Worm (Caenorhabditis elegans) whole organism, L4 larva: Measurements from ENCODE around the gene srx-10.

Experiments used
- R02D3.7 ChIP-seq: fragments of 150-350 bp; sonication (generic microtip); optimal IDR thresholded peaks from 3 replicates; lab custom pipeline; 2014; ENCODE audit warnings: missing biosample characterization, missing genetic modification characterization
- Y48G9A.11 ChIP-seq: fragments of 200-800 bp; sonication (Bioruptor generic); IDR thresholded peaks from 2 replicates; pipeline ENCODE4 v1.3.6; 2022; ENCODE audit warnings: missing genetic modification reagents, missing genetic modification characterization, missing compliant biosample characterization
- ZK337.2 ChIP-seq: fragments of 200-800 bp; sonication (Bioruptor generic); IDR thresholded peaks from 2 replicates; pipeline ENCODE4 v1.3.6; 2022; ENCODE audit warnings: missing genetic modification reagents, missing genetic modification characterization, missing compliant biosample characterization
- ZK546.5 ChIP-seq, 2 experiments: sonication (generic microtip); optimal IDR thresholded peaks; 2 replicates each; lab custom pipeline; 2017; ENCODE audit warnings: missing biosample characterization in 2 of 2, missing genetic modification characterization in 2 of 2
- ama-1 ChIP-seq: fragments of 150-350 bp; optimal IDR thresholded peaks from 2 replicates; lab custom pipeline; 2014; ENCODE audit warnings: inconsistent platforms, mixed read lengths
- arid-1 ChIP-seq: fragments of 200-800 bp; sonication (Bioruptor generic); conservative IDR thresholded peaks from 2 replicates; pipeline ENCODE4 v1.3.6; 2022; ENCODE audit warnings: missing genetic modification reagents, missing genetic modification characterization, missing compliant biosample characterization
- dmd-8 ChIP-seq: fragments of 200-800 bp; sonication (Bioruptor generic); IDR thresholded peaks from 2 replicates; pipeline ENCODE4 v1.3.6; 2022; ENCODE audit warnings: missing genetic modification characterization, missing compliant biosample characterization
- fkh-10 ChIP-seq: fragments of 150-350 bp; optimal IDR thresholded peaks from 2 replicates; lab custom pipeline; 2014; ENCODE audit warnings: missing biosample characterization, missing genetic modification reagents, missing genetic modification characterization
- nhr-11 ChIP-seq: fragments of 150-350 bp; optimal IDR thresholded peaks from 2 replicates; lab custom pipeline; 2014; ENCODE audit warnings: missing biosample characterization, missing genetic modification characterization

DNA sequence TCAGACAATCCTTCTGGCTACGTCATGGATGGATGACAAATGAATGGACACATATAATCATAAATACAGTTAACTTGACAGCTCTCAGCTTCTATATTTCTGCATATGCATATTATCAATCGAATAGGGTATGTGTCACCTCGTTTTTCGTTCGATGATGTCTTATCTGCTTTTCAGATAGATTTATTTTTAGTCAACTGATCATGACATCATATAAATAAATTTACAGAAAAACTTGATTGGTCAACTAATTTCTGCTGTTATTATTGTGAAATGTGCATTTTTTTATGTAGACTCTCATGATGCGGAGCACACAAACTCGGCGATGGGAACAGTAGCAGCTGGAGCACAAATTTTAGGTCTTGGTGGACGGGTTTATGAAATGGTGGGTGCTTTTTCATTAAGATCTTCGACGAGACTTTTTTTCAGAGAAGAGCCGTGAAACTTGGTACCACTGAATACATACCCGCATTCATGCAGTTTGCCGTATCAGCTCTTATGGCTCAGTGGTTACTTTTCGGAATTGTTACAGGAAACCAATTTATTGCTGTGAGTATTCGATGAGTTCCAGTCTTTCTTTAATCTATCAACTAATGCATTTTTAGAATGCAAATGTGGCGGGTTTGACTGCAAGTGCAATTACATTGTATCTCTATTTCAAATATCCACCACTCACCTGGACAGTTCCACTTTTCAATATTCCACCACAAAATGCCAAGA lies 9.2 kb upstream of the srx-10 start:
- TF ChIP-seq fkh-10 (GFP tag; lab: Kevin White, UChicago): no peak
- TF ChIP-seq dmd-8 (GFP tag; lab: Robert Waterston, UW): no peak
- TF ChIP-seq R02D3.7: no peak
- no peak for TF ChIP-seq ama-1 (lab: Kevin White, UChicago)
- TF ChIP-seq arid-1: no peak
- TF ChIP-seq ZK337.2 (GFP tag; lab: Robert Waterston, UW): no peak
- TF ChIP-seq ZK546.5 (tag; optimal IDR thresholded peaks at IDR 0.05; lab: Kevin White, UChicago): no peak
- no peak for TF ChIP-seq Y48G9A.11
- TF ChIP-seq nhr-11 (tag; lab: Kevin White, UChicago): no peak
